Worm (Caenorhabditis elegans) whole organism, mixed stage, embryonic: ENCODE data around the gene col-95.

Experiments used
- M03D4.4 ChIP-seq: sonication (generic microtip); optimal IDR thresholded peaks from 2 replicates; lab custom pipeline; 2017; ENCODE audit warnings: mild to moderate bottlenecking, missing genetic modification characterization, missing compliant biosample characterization
- bed-3 ChIP-seq: fragments of 200-800 bp; sonication (Bioruptor generic); optimal IDR thresholded peaks from 3 replicates; lab custom pipeline; 2018; ENCODE audit warnings: mild to moderate bottlenecking, missing genetic modification characterization, moderate library complexity, missing compliant biosample characterization
- blmp-1 ChIP-seq: fragments of 150-350 bp; optimal IDR thresholded peaks from 2 replicates; lab custom pipeline; 2014; ENCODE audit warnings: missing biosample characterization, missing genetic modification characterization
- ceh-39 ChIP-seq: fragments of 150-350 bp; optimal IDR thresholded peaks from 2 replicates; lab custom pipeline; 2014; ENCODE audit warnings: missing biosample characterization, missing genetic modification characterization
- ceh-83 ChIP-seq: fragments of 200-800 bp; sonication (Bioruptor generic); optimal IDR thresholded peaks from 2 replicates; lab custom pipeline; 2018; ENCODE audit warnings: mild to moderate bottlenecking, missing genetic modification characterization, missing compliant biosample characterization
- ces-1 ChIP-seq: fragments of 150-350 bp; optimal IDR thresholded peaks from 2 replicates; lab custom pipeline; 2014; ENCODE audit warnings: missing biosample characterization, missing genetic modification reagents, missing genetic modification characterization
- cnd-1 ChIP-seq: fragments of 200-800 bp; sonication (Bioruptor generic); optimal IDR thresholded peaks from 2 replicates; lab custom pipeline; 2018; ENCODE audit warnings: mild to moderate bottlenecking, missing genetic modification characterization, missing compliant biosample characterization
- drap-1 ChIP-seq: fragments of 200-800 bp; sonication (Bioruptor generic); optimal IDR thresholded peaks from 3 replicates; lab custom pipeline; 2018; ENCODE audit warnings: mild to moderate bottlenecking, missing genetic modification characterization, missing compliant biosample characterization
- elt-1 ChIP-seq: sonication (generic microtip); optimal IDR thresholded peaks from 2 replicates; lab custom pipeline; 2017; ENCODE audit warnings: missing genetic modification characterization, mild to moderate bottlenecking, missing compliant biosample characterization, antibody characterized with exemption, moderate library complexity, borderline replicate concordance; ENCODE audit not compliant: insufficient read depth
- flh-1 ChIP-seq: fragments of 200-800 bp; sonication (Bioruptor generic); optimal IDR thresholded peaks from 2 replicates; lab custom pipeline; 2018; ENCODE audit warnings: mild to moderate bottlenecking, missing genetic modification characterization, moderate library complexity, missing compliant biosample characterization
- ham-2 ChIP-seq: fragments of 200-800 bp; sonication (Bioruptor generic); optimal IDR thresholded peaks from 2 replicates; lab custom pipeline; 2018; ENCODE audit warnings: mild to moderate bottlenecking, missing genetic modification characterization, missing compliant biosample characterization
- lin-13 ChIP-seq: fragments of 150-350 bp; optimal IDR thresholded peaks from 2 replicates; lab custom pipeline; 2014; ENCODE audit warnings: missing biosample characterization, missing genetic modification characterization
- lin-32 ChIP-seq: fragments of 200-800 bp; sonication (Bioruptor generic); optimal IDR thresholded peaks from 2 replicates; lab custom pipeline; 2018; ENCODE audit warnings: mild to moderate bottlenecking, missing genetic modification characterization, missing compliant biosample characterization
- lsy-2 ChIP-seq: fragments of 150-350 bp; optimal IDR thresholded peaks from 2 replicates; lab custom pipeline; 2014; ENCODE audit warnings: missing biosample characterization, missing genetic modification characterization
- mab-5 ChIP-seq: fragments of 150-350 bp; optimal IDR thresholded peaks from 2 replicates; lab custom pipeline; 2014; ENCODE audit warnings: missing biosample characterization, missing genetic modification characterization
- mls-2 ChIP-seq: sonication (generic microtip); optimal IDR thresholded peaks from 2 replicates; lab custom pipeline; 2016; ENCODE audit warnings: mild to moderate bottlenecking, missing genetic modification characterization, moderate library complexity, missing compliant biosample characterization
- nhr-12 ChIP-seq: fragments of 150-350 bp; optimal IDR thresholded peaks from 2 replicates; lab custom pipeline; 2014; ENCODE audit warnings: missing biosample characterization, missing genetic modification characterization
- nhr-237 ChIP-seq: fragments of 150-350 bp; optimal IDR thresholded peaks from 2 replicates; lab custom pipeline; 2014; ENCODE audit warnings: missing biosample characterization, missing genetic modification characterization
- nhr-28 ChIP-seq: fragments of 150-350 bp; optimal IDR thresholded peaks from 2 replicates; lab custom pipeline; 2014; ENCODE audit warnings: missing biosample characterization, missing genetic modification characterization
- nhr-76 ChIP-seq: sonication (generic microtip); optimal IDR thresholded peaks from 2 replicates; lab custom pipeline; 2017; ENCODE audit warnings: missing biosample characterization, missing genetic modification characterization
- pha-4 ChIP-seq: fragments of 150-350 bp; optimal IDR thresholded peaks from 2 replicates; lab custom pipeline; 2018; ENCODE audit warnings: missing biosample characterization, missing genetic modification reagents, missing genetic modification characterization
- sem-2 ChIP-seq: fragments of 200-800 bp; sonication (Bioruptor generic); optimal IDR thresholded peaks from 2 replicates; lab custom pipeline; 2018; ENCODE audit warnings: mild to moderate bottlenecking, missing genetic modification characterization, missing compliant biosample characterization
- snpc-4 ChIP-seq: fragments of 150-350 bp; optimal IDR thresholded peaks from 2 replicates; lab custom pipeline; 2014; ENCODE audit warnings: missing biosample characterization, missing genetic modification characterization
- tbx-8 ChIP-seq: fragments of 200-800 bp; sonication (Bioruptor generic); optimal IDR thresholded peaks from 2 replicates; lab custom pipeline; 2018; ENCODE audit warnings: mild to moderate bottlenecking, missing genetic modification characterization, moderate library complexity, missing compliant biosample characterization
- unc-120 ChIP-seq: sonication (generic microtip); optimal IDR thresholded peaks from 2 replicates; lab custom pipeline; 2017; ENCODE audit warnings: missing genetic modification characterization, missing compliant biosample characterization; ENCODE audit not compliant: poor library complexity, severe bottlenecking
- unc-39 ChIP-seq: fragments of 150-350 bp; optimal IDR thresholded peaks from 2 replicates; lab custom pipeline; 2014; ENCODE audit warnings: missing biosample characterization, missing genetic modification characterization
- unc-62 ChIP-seq: fragments of 150-350 bp; optimal IDR thresholded peaks from 2 replicates; lab custom pipeline; 2014; ENCODE audit warnings: missing biosample characterization, missing genetic modification reagents, missing genetic modification characterization
- zip-8 ChIP-seq: fragments of 150-350 bp; optimal IDR thresholded peaks from 2 replicates; lab custom pipeline; 2014; ENCODE audit warnings: missing biosample characterization, missing genetic modification characterization
- ztf-11 ChIP-seq: fragments of 150-350 bp; optimal IDR thresholded peaks from 2 replicates; lab custom pipeline; 2014; ENCODE audit warnings: missing biosample characterization, missing genetic modification characterization

Gene col-95

ce11 chrIII:11731491-11731890, 27.7 kb downstream of the col-95 start:
- TF ChIP-seq elt-1 (tag; lab: Kevin White, UChicago) (no peak), nhr-76 (no peak), cnd-1 (no peak), M03D4.4 (tag; lab: Kevin White, UChicago) (no peak), unc-39 (tag; lab: Kevin White, UChicago) (no peak), nhr-12 (no peak), unc-120 (tag; lab: Kevin White, UChicago) (no peak), nhr-28 (no peak)

- TF ChIP-seq blmp-1 (tag; lab: Kevin White, UChicago): no peak
- TF ChIP-seq, all 35 proteins: peak for 0
Measured at ce11 chrIII:11732056-11732455, 28.3 kb downstream of the col-95 start, which contains the start of gene Y41C4A.21. Gene Y41C4A.21, plus strand, starts transcription at chrIII:11732356.

DNA sequence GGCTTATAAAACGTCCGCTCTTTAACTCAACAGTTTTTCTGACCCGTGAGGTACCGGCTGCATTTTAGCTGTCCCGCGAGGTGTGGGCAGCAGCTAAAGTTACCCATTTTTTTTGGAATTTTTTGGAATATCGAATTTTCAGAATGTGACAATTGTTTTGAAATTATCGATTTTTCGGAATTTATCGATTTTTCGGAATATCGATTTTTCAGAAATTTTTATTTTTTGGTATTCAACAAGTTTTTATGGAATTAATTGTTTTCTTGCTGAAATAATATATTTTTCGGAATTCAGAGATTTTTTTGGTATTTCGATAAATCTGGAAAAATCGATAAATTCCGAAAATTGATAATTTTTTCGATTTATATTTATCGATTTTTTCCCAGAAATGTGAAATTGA, 29.1 kb downstream of the col-95 start:
- TF ChIP-seq ham-2 (GFP tag; lab: Kevin White, UChicago): no peak
- no peak for TF ChIP-seq snpc-4 (tag; lab: Kevin White, UChicago)
- no peak for TF ChIP-seq ceh-39
- TF ChIP-seq blmp-1 (tag; lab: Kevin White, UChicago): no peak
- TF ChIP-seq unc-62 (GFP tag; lab: Kevin White, UChicago): no peak
- no peak for TF ChIP-seq lin-13
- no peak for TF ChIP-seq mab-5
- TF ChIP-seq zip-8 (tag; lab: Kevin White, UChicago): no peak
- TF ChIP-seq tbx-8: no peak
- TF ChIP-seq ztf-11 (tag; lab: Kevin White, UChicago): no peak
- TF ChIP-seq flh-1: no peak

DNA sequence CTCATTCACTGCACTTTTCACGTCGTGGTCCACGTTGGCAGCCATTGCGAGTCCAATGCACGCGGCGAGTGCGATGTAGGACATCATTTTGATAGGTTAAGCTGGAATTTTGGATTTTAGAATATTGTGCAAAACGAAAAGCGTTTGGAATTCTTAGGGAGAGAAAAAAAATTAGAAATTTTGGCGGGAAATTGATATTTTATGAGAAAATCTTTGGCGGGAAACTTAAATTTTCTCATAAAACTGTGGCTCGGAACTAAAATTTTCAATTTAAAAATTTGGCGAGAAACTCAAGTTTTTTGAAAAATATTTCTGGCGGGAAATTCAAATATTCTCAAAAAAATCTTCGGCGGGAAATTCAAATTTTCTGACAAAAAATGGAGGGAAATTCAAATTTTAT, 33.7 kb downstream of the col-95 start, which contains the start of gene sup-1:
sup-1 (minus strand) TSS at position 101 of the 400 bp plus-strand sequence.
- TF ChIP-seq unc-39 (tag; lab: Kevin White, UChicago) (no peak), ces-1 (GFP tag; lab: Kevin White, UChicago) (no peak), snpc-4 (tag; lab: Kevin White, UChicago) (no peak), mls-2 (tag; lab: Kevin White, UChicago) (no peak), bed-3 (GFP tag; lab: Kevin White, UChicago) (no peak), nhr-237 (tag; lab: Kevin White, UChicago) (no peak), sem-2 (GFP tag; lab: Kevin White, UChicago) (no peak), zip-8 (tag; lab: Kevin White, UChicago) (no peak), drap-1 (GFP tag; lab: Kevin White, UChicago) (no peak), nhr-76 (no peak), blmp-1 (tag; lab: Kevin White, UChicago) (no peak), M03D4.4 (tag; lab: Kevin White, UChicago) (no peak)

DNA sequence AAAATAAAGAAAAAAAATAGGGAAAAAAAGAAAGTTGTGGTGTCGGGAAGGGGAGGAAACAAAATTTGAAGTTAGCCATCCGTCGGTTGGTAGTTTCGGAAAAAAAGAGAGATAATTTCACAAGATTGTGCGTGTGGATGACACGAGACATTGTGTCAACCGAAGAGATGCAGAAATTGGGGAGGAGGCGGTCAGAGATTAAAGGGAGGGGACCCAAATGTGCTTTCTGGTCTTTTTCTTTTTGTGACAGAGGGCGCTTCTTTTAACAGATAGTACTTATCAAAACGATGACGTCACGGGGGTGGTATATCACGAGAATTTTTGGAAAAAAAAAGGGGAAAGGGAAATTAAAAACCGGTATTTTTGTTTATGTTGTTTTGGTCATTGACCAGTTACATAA, 34.7 kb downstream of the col-95 start:
- TF ChIP-seq ces-1 (GFP tag; lab: Kevin White, UChicago): peak; percentile 31
- TF ChIP-seq ceh-83 (GFP tag; lab: Kevin White, UChicago): no peak

DNA sequence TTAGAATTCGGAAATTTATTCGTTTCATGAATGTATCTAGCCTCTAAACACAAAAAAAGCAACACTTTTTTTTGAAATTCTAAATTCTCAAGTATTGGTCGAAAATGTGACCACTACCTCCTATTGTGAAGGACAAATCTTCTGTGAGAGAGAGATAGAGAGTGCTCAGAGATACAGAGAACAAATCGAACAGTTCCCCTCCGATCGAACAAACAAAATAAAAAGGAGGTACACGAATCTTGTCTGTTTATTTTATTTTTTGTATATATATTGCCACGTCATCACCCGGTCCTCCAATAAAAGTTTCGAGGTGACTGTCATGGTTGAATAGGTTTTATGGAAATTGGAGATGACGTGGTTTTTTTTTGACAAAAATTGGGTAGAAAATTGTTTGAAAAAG, 37.1 kb downstream of the col-95 start:
- TF ChIP-seq unc-120 (tag; lab: Kevin White, UChicago): no peak
- TF ChIP-seq unc-39 (tag; lab: Kevin White, UChicago): no peak
- no peak for TF ChIP-seq zip-8 (tag; lab: Kevin White, UChicago)
- TF ChIP-seq cnd-1: no peak
- TF ChIP-seq lin-32 (GFP tag; lab: Kevin White, UChicago): no peak
- TF ChIP-seq ces-1 (GFP tag; lab: Kevin White, UChicago): no peak
- TF ChIP-seq mab-5: no peak
- no peak for TF ChIP-seq ham-2 (GFP tag; lab: Kevin White, UChicago)
- TF ChIP-seq mls-2 (tag; lab: Kevin White, UChicago): no peak
- TF ChIP-seq nhr-76: no peak
- TF ChIP-seq elt-1 (tag; lab: Kevin White, UChicago): no peak
- no peak for TF ChIP-seq ceh-83 (GFP tag; lab: Kevin White, UChicago)
- TF ChIP-seq ceh-39: no peak
- no peak for TF ChIP-seq nhr-12
- TF ChIP-seq lsy-2 (tag; lab: Kevin White, UChicago): no peak
- no peak for TF ChIP-seq tbx-8
- TF ChIP-seq nhr-28: no peak
- TF ChIP-seq flh-1: no peak
- no peak for TF ChIP-seq pha-4 (tag; lab: Kevin White, UChicago)
- TF ChIP-seq, all 35 proteins: peak for 0
